Fruit fly (Drosophila melanogaster) whole organism, larva: ENCODE results near the gene Pgam5.
A peak's percentile ranks its signal among the peaks of the same experiment; 100 is the strongest.

Experiments
- noc ChIP-seq: fragments of 200-800 bp; sonication (Bioruptor generic); optimal IDR thresholded peaks from 3 replicates; lab custom pipeline; 2019; ENCODE audit warnings: missing biosample characterization, mild to moderate bottlenecking, missing genetic modification characterization, moderate library complexity

Pgam5 gene

dm6 chrX:1840520-1840919 is 32.8 kb downstream of the Pgam5 start:
- TF ChIP-seq noc = peak; percentile 5

dm6 chrX:1834702-1835376 is 38.5 kb downstream of the Pgam5 start:
- TF ChIP-seq noc = no peak

- peak; percentile 9 for TF ChIP-seq noc
These were observed 40.7 kb downstream of the Pgam5 start for dm6 chrX:1832699-1833098.

- no peak for TF ChIP-seq noc
These were observed 42.2 kb downstream of the Pgam5 start for dm6 chrX:1831219-1831555.

- peak; percentile 98 for TF ChIP-seq noc
These were observed 42.8 kb downstream of the Pgam5 start for dm6 chrX:1830396-1831218.

dm6 chrX:1828097-1828496 is 45.3 kb downstream of the Pgam5 start:
- TF ChIP-seq noc = no peak

- no peak for TF ChIP-seq noc
These were observed 47.2 kb downstream of the Pgam5 start for dm6 chrX:1825912-1826862.

dm6 chrX:1824610-1824948 is 48.8 kb downstream of the Pgam5 start:
- TF ChIP-seq noc = no peak

dm6 chrX:1823883-1824609 is 49.3 kb downstream of the Pgam5 start:
- TF ChIP-seq noc = no peak
